Worm (Caenorhabditis elegans) whole organism, late embryonic: ENCODE measurements around the gene R08D7.4.

Source experiments
- ahr-1 ChIP-seq: sonication (generic microtip); optimal IDR thresholded peaks from 2 replicates; lab custom pipeline; 2016; ENCODE audit warnings: missing genetic modification characterization, missing compliant biosample characterization
- ceh-14 ChIP-seq: sonication (generic microtip); optimal IDR thresholded peaks from 2 replicates; lab custom pipeline; 2016; ENCODE audit warnings: missing genotype, missing genetic modification characterization, missing compliant biosample characterization
- ceh-18 ChIP-seq: sonication (generic microtip); optimal IDR thresholded peaks from 2 replicates; lab custom pipeline; 2016; ENCODE audit warnings: missing genetic modification characterization, missing compliant biosample characterization
- ceh-19 ChIP-seq: fragments of 200-800 bp; sonication (Bioruptor generic); optimal IDR thresholded peaks from 2 replicates; lab custom pipeline; 2018; ENCODE audit warnings: mild to moderate bottlenecking, missing genetic modification characterization, missing compliant biosample characterization
- ceh-2 ChIP-seq: sonication (generic microtip); optimal IDR thresholded peaks from 2 replicates; lab custom pipeline; 2016; ENCODE audit warnings: missing genotype, missing genetic modification characterization, missing compliant biosample characterization
- ceh-24 ChIP-seq: sonication (generic microtip); optimal IDR thresholded peaks from 2 replicates; lab custom pipeline; 2016; ENCODE audit warnings: mild to moderate bottlenecking, missing genetic modification characterization, missing compliant biosample characterization
- ceh-31 ChIP-seq: sonication (generic microtip); optimal IDR thresholded peaks from 2 replicates; lab custom pipeline; 2016; ENCODE audit warnings: missing genetic modification characterization, missing compliant biosample characterization
- ceh-34 ChIP-seq: sonication (generic microtip); optimal IDR thresholded peaks from 2 replicates; lab custom pipeline; 2016; ENCODE audit warnings: mild to moderate bottlenecking, missing genetic modification characterization, missing compliant biosample characterization
- ceh-45 ChIP-seq: fragments of 200-800 bp; sonication (Bioruptor generic); IDR thresholded peaks from 2 replicates; pipeline ENCODE4 v1.3.6; 2022; ENCODE audit warnings: missing genetic modification reagents, missing genetic modification characterization, missing compliant biosample characterization
- ceh-48 ChIP-seq: sonication (generic microtip); optimal IDR thresholded peaks from 2 replicates; lab custom pipeline; 2016; ENCODE audit warnings: missing genetic modification characterization, inconsistent platforms, missing compliant biosample characterization
- che-1 ChIP-seq: sonication (generic microtip); optimal IDR thresholded peaks from 2 replicates; lab custom pipeline; 2016; ENCODE audit warnings: mild to moderate bottlenecking, missing genetic modification characterization, missing compliant biosample characterization
- dmd-4 ChIP-seq: sonication (generic microtip); optimal IDR thresholded peaks from 2 replicates; lab custom pipeline; 2016; ENCODE audit warnings: borderline replicate concordance, missing genetic modification characterization, missing compliant biosample characterization
- dve-1 ChIP-seq: sonication (generic microtip); optimal IDR thresholded peaks from 2 replicates; lab custom pipeline; 2017; ENCODE audit warnings: antibody characterized with exemption, mild to moderate bottlenecking, missing genetic modification characterization, missing compliant biosample characterization
- ets-4 ChIP-seq: sonication (generic microtip); optimal IDR thresholded peaks from 2 replicates; lab custom pipeline; 2016; ENCODE audit warnings: missing genetic modification characterization, missing compliant biosample characterization
- eyg-1 ChIP-seq: sonication (generic microtip); optimal IDR thresholded peaks from 2 replicates; lab custom pipeline; 2016; ENCODE audit warnings: missing genotype, missing genetic modification characterization, missing compliant biosample characterization
- gmeb-2 ChIP-seq: sonication (generic microtip); optimal IDR thresholded peaks from 2 replicates; lab custom pipeline; 2016; ENCODE audit warnings: missing genetic modification characterization, inconsistent platforms, missing compliant biosample characterization
- hlh-13 ChIP-seq: fragments of 200-800 bp; sonication (Bioruptor generic); optimal IDR thresholded peaks from 2 replicates; lab custom pipeline; 2018; ENCODE audit warnings: mild to moderate bottlenecking, missing genetic modification characterization, missing compliant biosample characterization
- hlh-30 ChIP-seq: sonication (generic microtip); optimal IDR thresholded peaks from 2 replicates; lab custom pipeline; 2017; ENCODE audit warnings: antibody characterized with exemption, missing genetic modification characterization, missing compliant biosample characterization; ENCODE audit not compliant: insufficient read depth
- hlh-6 ChIP-seq: sonication (generic microtip); optimal IDR thresholded peaks from 2 replicates; lab custom pipeline; 2016; ENCODE audit warnings: missing genotype, missing genetic modification characterization, missing compliant biosample characterization
- lim-6 ChIP-seq: sonication (generic microtip); optimal IDR thresholded peaks from 2 replicates; lab custom pipeline; 2016; ENCODE audit warnings: missing genetic modification characterization, missing compliant biosample characterization
- lin-11 ChIP-seq: fragments of 200-800 bp; sonication (Bioruptor generic); optimal IDR thresholded peaks from 2 replicates; lab custom pipeline; 2018; ENCODE audit warnings: mild to moderate bottlenecking, missing genetic modification characterization, missing compliant biosample characterization
- madf-2 ChIP-seq: sonication (generic microtip); optimal IDR thresholded peaks from 2 replicates; lab custom pipeline; 2017; ENCODE audit warnings: missing genetic modification characterization, missing compliant biosample characterization
- mec-3 ChIP-seq: sonication (generic microtip); optimal IDR thresholded peaks from 2 replicates; lab custom pipeline; 2016; ENCODE audit warnings: borderline replicate concordance, missing genetic modification characterization, missing compliant biosample characterization
- nfya-1 ChIP-seq: sonication (generic microtip); optimal IDR thresholded peaks from 2 replicates; lab custom pipeline; 2017; ENCODE audit warnings: missing genetic modification characterization, mild to moderate bottlenecking, missing compliant biosample characterization, antibody characterized with exemption, moderate library complexity
- nhr-11 ChIP-seq: fragments of 150-350 bp; optimal IDR thresholded peaks from 2 replicates; lab custom pipeline; 2014; ENCODE audit warnings: missing biosample characterization, missing genetic modification characterization
- nhr-232 ChIP-seq: sonication (generic microtip); optimal IDR thresholded peaks from 2 replicates; lab custom pipeline; 2016; ENCODE audit warnings: missing genetic modification characterization, missing compliant biosample characterization
- npax-4 ChIP-seq: sonication (generic microtip); optimal IDR thresholded peaks from 2 replicates; lab custom pipeline; 2016; ENCODE audit warnings: missing genetic modification characterization, missing compliant biosample characterization
- odd-2 ChIP-seq: sonication (generic microtip); optimal IDR thresholded peaks from 2 replicates; lab custom pipeline; 2017; ENCODE audit warnings: antibody characterized with exemption, mild to moderate bottlenecking, missing genetic modification characterization, missing compliant biosample characterization
- pag-3 ChIP-seq: sonication (generic microtip); optimal IDR thresholded peaks from 2 replicates; lab custom pipeline; 2016; ENCODE audit warnings: missing compliant biosample characterization, missing genetic modification characterization, borderline replicate concordance
- pha-2 ChIP-seq: sonication (generic microtip); optimal IDR thresholded peaks from 2 replicates; lab custom pipeline; 2017; ENCODE audit warnings: mild to moderate bottlenecking, missing genetic modification characterization, missing compliant biosample characterization
- pha-4 ChIP-seq: fragments of 150-350 bp; optimal IDR thresholded peaks from 2 replicates; lab custom pipeline; 2018; ENCODE audit warnings: missing biosample characterization, missing genetic modification reagents, missing genetic modification characterization
- pqm-1 ChIP-seq: sonication (generic microtip); optimal IDR thresholded peaks from 2 replicates; lab custom pipeline; 2016; ENCODE audit warnings: missing genetic modification characterization, missing compliant biosample characterization
- ref-2 ChIP-seq: sonication (generic microtip); optimal IDR thresholded peaks from 2 replicates; lab custom pipeline; 2016; ENCODE audit warnings: missing genetic modification characterization, missing compliant biosample characterization
- sdc-2 ChIP-seq: sonication (generic microtip); optimal IDR thresholded peaks from 2 replicates; lab custom pipeline; 2016; ENCODE audit warnings: missing genotype, missing genetic modification characterization, missing compliant biosample characterization
- syd-9 ChIP-seq: sonication (generic microtip); optimal IDR thresholded peaks from 2 replicates; lab custom pipeline; 2016; ENCODE audit warnings: mild to moderate bottlenecking, missing genetic modification characterization, moderate library complexity, missing compliant biosample characterization
- tbx-7 ChIP-seq: sonication (generic microtip); optimal IDR thresholded peaks from 2 replicates; lab custom pipeline; 2016; ENCODE audit warnings: missing genotype, missing genetic modification characterization, missing compliant biosample characterization
- ttx-3 ChIP-seq: sonication (generic microtip); optimal IDR thresholded peaks from 2 replicates; lab custom pipeline; 2016; ENCODE audit warnings: missing genetic modification reagents, missing genetic modification characterization, missing compliant biosample characterization
- unc-3 ChIP-seq, 2 experiments: fragments of 200-800 bp in 1 of 2; sonication (Bioruptor generic) in 1 of 2; sonication (generic microtip) in 1 of 2; conservative IDR thresholded peaks in 1 of 2; optimal IDR thresholded peaks in 1 of 2; 2 replicates each; pipeline versions ENCODE4 v1.3.6 to Lab custom; 2016 to 2022; ENCODE audit warnings: missing compliant biosample characterization in 2 of 2, missing genetic modification characterization in 2 of 2, missing genetic modification reagents in 1 of 2
- unc-42 ChIP-seq: sonication (generic microtip); optimal IDR thresholded peaks from 2 replicates; lab custom pipeline; 2016; ENCODE audit warnings: missing genotype, missing genetic modification characterization, missing compliant biosample characterization
- unc-55 ChIP-seq: sonication (generic microtip); optimal IDR thresholded peaks from 2 replicates; lab custom pipeline; 2017; ENCODE audit warnings: missing biosample characterization, missing genetic modification reagents, missing genetic modification characterization
- zip-5 ChIP-seq: sonication (generic microtip); optimal IDR thresholded peaks from 2 replicates; lab custom pipeline; 2016; ENCODE audit warnings: missing genetic modification characterization, missing compliant biosample characterization
- ztf-16 ChIP-seq: sonication (generic microtip); optimal IDR thresholded peaks from 2 replicates; lab custom pipeline; 2017; ENCODE audit warnings: missing genetic modification characterization, missing compliant biosample characterization

R08D7.4 gene

ce11 chrIII:8946285-8946684 lies 25.4 kb upstream of the R08D7.4 start:
- TF ChIP-seq zip-5 (tag; lab: Kevin White, UChicago), result no peak
- no peak for TF ChIP-seq unc-3 (GFP tag; conservative IDR thresholded peaks at IDR 0.05; lab: Robert Waterston, UW)
- no peak for TF ChIP-seq unc-3 (tag; optimal IDR thresholded peaks at IDR 0.05; lab: Kevin White, UChicago)
- peak; percentile 3 for TF ChIP-seq unc-42
- no peak for TF ChIP-seq syd-9 (tag; lab: Kevin White, UChicago)

- TF ChIP-seq pha-4 (tag; lab: Kevin White, UChicago), result no peak
- no peak for TF ChIP-seq che-1 (tag; lab: Kevin White, UChicago)
- TF ChIP-seq ceh-19 (GFP tag; lab: Kevin White, UChicago), result no peak
- TF ChIP-seq odd-2 (tag; lab: Kevin White, UChicago), result no peak
- TF ChIP-seq lin-11 (tag; lab: Kevin White, UChicago), result no peak
- TF ChIP-seq hlh-30 (tag; lab: Kevin White, UChicago), result no peak
- TF ChIP-seq ceh-24 (tag; lab: Kevin White, UChicago), result no peak
- TF ChIP-seq madf-2 (tag; lab: Kevin White, UChicago), result no peak
- no peak for TF ChIP-seq ceh-45 (GFP tag; lab: Robert Waterston, UW)
- no peak for TF ChIP-seq ceh-34 (tag; lab: Kevin White, UChicago)
- no peak for TF ChIP-seq zip-5 (tag; lab: Kevin White, UChicago)
- no peak for TF ChIP-seq ceh-2
- TF ChIP-seq unc-55 (GFP tag; lab: Kevin White, UChicago), result no peak
- no peak for TF ChIP-seq nhr-232 (tag; lab: Kevin White, UChicago)
- no peak for TF ChIP-seq pha-2 (tag; lab: Kevin White, UChicago)
- no peak for TF ChIP-seq hlh-6
These were observed 22.5 kb upstream of the R08D7.4 start for ce11 chrIII:8949147-8949546.

ce11 chrIII:8955536-8955935 lies 16.2 kb upstream of the R08D7.4 start:
- no peak for TF ChIP-seq ets-4 (tag; lab: Kevin White, UChicago)
- TF ChIP-seq lim-6 (tag; lab: Kevin White, UChicago), result no peak
- no peak for TF ChIP-seq ceh-31
- TF ChIP-seq ttx-3 (tag; lab: Kevin White, UChicago), result no peak
- TF ChIP-seq pqm-1, result no peak
- no peak for TF ChIP-seq hlh-13
- TF ChIP-seq dmd-4 (tag; lab: Kevin White, UChicago), result no peak
- TF ChIP-seq mec-3 (tag; lab: Kevin White, UChicago), result no peak
- TF ChIP-seq ref-2 (tag; lab: Kevin White, UChicago), result no peak
- no peak for TF ChIP-seq ceh-14 (tag; lab: Kevin White, UChicago)
- no peak for TF ChIP-seq ahr-1 (tag; lab: Kevin White, UChicago)
- no peak for TF ChIP-seq tbx-7 (tag; lab: Kevin White, UChicago)
- no peak for TF ChIP-seq ceh-18
- TF ChIP-seq hlh-30 (tag; lab: Kevin White, UChicago), result no peak
- TF ChIP-seq che-1 (tag; lab: Kevin White, UChicago), result no peak
- no peak for TF ChIP-seq dve-1 (tag; lab: Kevin White, UChicago)
- TF ChIP-seq gmeb-2 (tag; lab: Kevin White, UChicago), result no peak

- peak; percentile 49 for TF ChIP-seq nfya-1 (tag; lab: Kevin White, UChicago)
- no peak for TF ChIP-seq zip-5 (tag; lab: Kevin White, UChicago)
- TF ChIP-seq ztf-16 (tag; lab: Kevin White, UChicago), result no peak
- peak; percentile 43 for TF ChIP-seq ceh-31
- peak; percentile 76 for TF ChIP-seq unc-42
- no peak for TF ChIP-seq pag-3
- peak; percentile 99 for TF ChIP-seq ceh-48 (tag; lab: Kevin White, UChicago)
- no peak for TF ChIP-seq sdc-2 (tag; lab: Kevin White, UChicago)
- TF ChIP-seq hlh-30 (tag; lab: Kevin White, UChicago), result no peak
- no peak for TF ChIP-seq nhr-11 (tag; lab: Kevin White, UChicago)
- no peak for TF ChIP-seq eyg-1 (tag; lab: Kevin White, UChicago)
- no peak for TF ChIP-seq npax-4 (tag; lab: Kevin White, UChicago)
These were observed 15.5 kb upstream of the R08D7.4 start, which contains the start of the genes ZK643.5 and ZK643.2 for ce11 chrIII:8956146-8956646. TSS of gene ZK643.5 (minus strand) at chrIII:8956196. TSS of gene ZK643.2 (plus strand) at chrIII:8956540.
